Worm (Caenorhabditis elegans) whole organism, L3 larva: ENCODE data around the gene C04G6.4.

Experiments
- ZK546.5 ChIP-seq: sonication (generic microtip); optimal IDR thresholded peaks from 2 replicates; lab custom pipeline; 2017; ENCODE audit warnings: missing biosample characterization, missing genetic modification characterization
- ama-1 ChIP-seq: fragments of 150-350 bp; optimal IDR thresholded peaks from 2 replicates; lab custom pipeline; 2018
- ceh-16 ChIP-seq: sonication (generic microtip); optimal IDR thresholded peaks from 2 replicates; lab custom pipeline; 2017; ENCODE audit warnings: missing biosample characterization, missing genetic modification characterization
- ceh-28 ChIP-seq: fragments of 150-350 bp; optimal IDR thresholded peaks from 2 replicates; lab custom pipeline; 2014; ENCODE audit warnings: missing biosample characterization, missing genetic modification reagents, missing genetic modification characterization
- ceh-9 ChIP-seq: sonication (generic microtip); optimal IDR thresholded peaks from 2 replicates; lab custom pipeline; 2018; ENCODE audit warnings: missing biosample characterization, missing genetic modification characterization
- daf-12 ChIP-seq: fragments of 150-350 bp; optimal IDR thresholded peaks from 2 replicates; lab custom pipeline; 2014; ENCODE audit warnings: missing biosample characterization, missing genetic modification reagents, missing genetic modification characterization
- egl-27 ChIP-seq: sonication (generic microtip); optimal IDR thresholded peaks from 4 replicates; lab custom pipeline; 2017; ENCODE audit warnings: missing biosample characterization, missing genetic modification reagents, missing genetic modification characterization
- egl-5 ChIP-seq: fragments of 150-350 bp; optimal IDR thresholded peaks from 2 replicates; lab custom pipeline; 2017; ENCODE audit warnings: missing biosample characterization, missing genetic modification reagents, missing genetic modification characterization, inconsistent platforms
- elt-1 ChIP-seq: fragments of 150-350 bp; optimal IDR thresholded peaks from 2 replicates; lab custom pipeline; 2014; ENCODE audit warnings: missing biosample characterization, missing genetic modification characterization
- elt-2 ChIP-seq: sonication (generic microtip); optimal IDR thresholded peaks from 2 replicates; lab custom pipeline; 2016; ENCODE audit warnings: missing genetic modification reagents, mild to moderate bottlenecking, missing genetic modification characterization, missing compliant biosample characterization
- fkh-2 ChIP-seq: fragments of 150-350 bp; optimal IDR thresholded peaks from 2 replicates; lab custom pipeline; 2014; ENCODE audit warnings: missing biosample characterization, missing genetic modification reagents, missing genetic modification characterization
- fos-1 ChIP-seq: fragments of 150-350 bp; optimal IDR thresholded peaks from 2 replicates; lab custom pipeline; 2014; ENCODE audit warnings: missing biosample characterization, missing genetic modification characterization
- jun-1 ChIP-seq: fragments of 150-350 bp; optimal IDR thresholded peaks from 2 replicates; lab custom pipeline; 2014; ENCODE audit warnings: missing biosample characterization, missing genetic modification reagents, missing genetic modification characterization
- lin-15B ChIP-seq: fragments of 150-350 bp; optimal IDR thresholded peaks from 2 replicates; lab custom pipeline; 2014; ENCODE audit warnings: missing biosample characterization, missing genetic modification characterization
- lsy-12 ChIP-seq: sonication (generic microtip); optimal IDR thresholded peaks from 2 replicates; lab custom pipeline; 2016; ENCODE audit warnings: mild to moderate bottlenecking, missing genetic modification characterization, missing compliant biosample characterization
- mdl-1 ChIP-seq: fragments of 150-350 bp; optimal IDR thresholded peaks from 2 replicates; lab custom pipeline; 2014; ENCODE audit warnings: missing biosample characterization, missing genetic modification characterization
- mml-1 ChIP-seq: fragments of 150-350 bp; sonication (generic microtip); optimal IDR thresholded peaks from 3 replicates; lab custom pipeline; 2014; ENCODE audit warnings: missing biosample characterization, missing genetic modification characterization
- nfya-1 ChIP-seq: sonication (generic microtip); optimal IDR thresholded peaks from 2 replicates; lab custom pipeline; 2017; ENCODE audit warnings: missing genetic modification characterization, mild to moderate bottlenecking, missing compliant biosample characterization, antibody characterized with exemption, moderate library complexity; ENCODE audit not compliant: insufficient read depth
- nhr-11 ChIP-seq: fragments of 150-350 bp; optimal IDR thresholded peaks from 2 replicates; lab custom pipeline; 2014; ENCODE audit warnings: missing biosample characterization, missing genetic modification characterization
- nhr-12 ChIP-seq: fragments of 150-350 bp; optimal IDR thresholded peaks from 2 replicates; lab custom pipeline; 2014; ENCODE audit warnings: missing biosample characterization, missing genetic modification characterization
- nhr-23 ChIP-seq: fragments of 150-350 bp; optimal IDR thresholded peaks from 2 replicates; lab custom pipeline; 2014; ENCODE audit warnings: missing biosample characterization, missing genetic modification reagents, missing genetic modification characterization
- nhr-237 ChIP-seq: fragments of 150-350 bp; optimal IDR thresholded peaks from 2 replicates; lab custom pipeline; 2014; ENCODE audit warnings: missing biosample characterization, missing genetic modification characterization
- nhr-25 ChIP-seq: sonication (generic microtip); optimal IDR thresholded peaks from 2 replicates; lab custom pipeline; 2017; ENCODE audit warnings: missing biosample characterization, missing genetic modification characterization
- nhr-28 ChIP-seq: fragments of 150-350 bp; optimal IDR thresholded peaks from 2 replicates; lab custom pipeline; 2014; ENCODE audit warnings: missing biosample characterization, missing genetic modification characterization
- nhr-67 ChIP-seq: fragments of 150-350 bp; optimal IDR thresholded peaks from 2 replicates; lab custom pipeline; 2014; ENCODE audit warnings: missing biosample characterization, missing genetic modification characterization
- nhr-76 ChIP-seq: fragments of 150-350 bp; sonication (generic microtip); optimal IDR thresholded peaks from 5 replicates; lab custom pipeline; 2014; ENCODE audit warnings: missing biosample characterization, missing genetic modification characterization
- pha-4 ChIP-seq: fragments of 150-350 bp; optimal IDR thresholded peaks from 2 replicates; lab custom pipeline; 2014; ENCODE audit warnings: missing biosample characterization, missing genetic modification reagents, missing genetic modification characterization
- pqm-1 ChIP-seq: fragments of 150-350 bp; optimal IDR thresholded peaks from 2 replicates; lab custom pipeline; 2017; ENCODE audit warnings: missing biosample characterization, missing genetic modification characterization, inconsistent platforms
- skn-1 ChIP-seq: fragments of 150-350 bp; optimal IDR thresholded peaks from 2 replicates; lab custom pipeline; 2014; ENCODE audit warnings: missing biosample characterization, missing genetic modification characterization
- snpc-4 ChIP-seq: fragments of 150-350 bp; optimal IDR thresholded peaks from 2 replicates; lab custom pipeline; 2014; ENCODE audit warnings: missing biosample characterization, missing genetic modification characterization
- tbx-2 ChIP-seq: sonication (generic microtip); optimal IDR thresholded peaks from 2 replicates; lab custom pipeline; 2016; ENCODE audit warnings: mild to moderate bottlenecking, missing genetic modification characterization, missing compliant biosample characterization
- unc-39 ChIP-seq: sonication (generic microtip); optimal IDR thresholded peaks from 4 replicates; lab custom pipeline; 2017; ENCODE audit warnings: missing biosample characterization, missing genetic modification characterization
- unc-62 ChIP-seq: fragments of 150-350 bp; sonication (generic microtip); optimal IDR thresholded peaks from 4 replicates; lab custom pipeline; 2014; ENCODE audit warnings: missing biosample characterization, missing genetic modification reagents, missing genetic modification characterization
- zag-1 ChIP-seq: fragments of 150-350 bp; optimal IDR thresholded peaks from 2 replicates; lab custom pipeline; 2014; ENCODE audit warnings: missing biosample characterization, missing genetic modification characterization
- ztf-11 ChIP-seq: fragments of 150-350 bp; optimal IDR thresholded peaks from 2 replicates; lab custom pipeline; 2014; ENCODE audit warnings: missing biosample characterization, missing genetic modification characterization

Gene C04G6.4

ce11 chrII:5105020-5105419 is 21.8 kb upstream of the C04G6.4 start (continued):
- TF ChIP-seq nfya-1 (tag; lab: Kevin White, UChicago) (peak; percentile 78), fkh-2 (tag; lab: Kevin White, UChicago) (no peak), nhr-12 (no peak), snpc-4 (tag; lab: Kevin White, UChicago) (peak; percentile 21)

ce11 chrII:5103784-5104457 is 20.7 kb upstream of the C04G6.4 start, which contains the start of the genes C04G6.11 and mpk-2:
C04G6.11 (minus strand) TSS chrII:5103834.
mpk-2 (plus strand) TSS chrII:5104118.
- TF ChIP-seq fos-1 (tag; lab: Kevin White, UChicago) (no peak), elt-2 (tag; lab: Kevin White, UChicago) (peak; percentile 99), pha-4 (peak; percentile 27), pqm-1 (tag; lab: Kevin White, UChicago) (peak; percentile 42), jun-1 (tag; lab: Kevin White, UChicago) (peak; percentile 33), nhr-76 (no peak)

- TF ChIP-seq nhr-25 (tag; lab: Kevin White, UChicago) (peak; percentile 3), unc-62 (GFP tag; lab: Kevin White, UChicago) (no peak), nhr-11 (tag; lab: Kevin White, UChicago) (no peak), elt-1 (peak; percentile 88), nhr-23 (no peak)
These were observed 19.9 kb upstream of the C04G6.4 start for ce11 chrII:5103189-5103588.

- TF ChIP-seq ZK546.5 (tag; lab: Kevin White, UChicago) = no peak
- TF ChIP-seq mdl-1 (tag; lab: Kevin White, UChicago) = no peak
- no peak for TF ChIP-seq nhr-67 (tag; lab: Kevin White, UChicago)
- TF ChIP-seq pha-4 = no peak
- no peak for TF ChIP-seq nhr-25 (tag; lab: Kevin White, UChicago)
- no peak for TF ChIP-seq nhr-237 (tag; lab: Kevin White, UChicago)
- no peak for TF ChIP-seq nfya-1 (tag; lab: Kevin White, UChicago)
- no peak for TF ChIP-seq ceh-9 (tag; lab: Kevin White, UChicago)
- TF ChIP-seq ztf-11 (tag; lab: Kevin White, UChicago) = no peak
- no peak for TF ChIP-seq zag-1 (tag; lab: Kevin White, UChicago)
- TF ChIP-seq unc-62 (GFP tag; lab: Kevin White, UChicago) = no peak
- TF ChIP-seq lin-15B (tag; lab: Kevin White, UChicago) = no peak
- no peak for TF ChIP-seq ceh-28
- TF ChIP-seq nhr-11 (tag; lab: Kevin White, UChicago) = no peak
- no peak for TF ChIP-seq egl-27
- TF ChIP-seq elt-2 (tag; lab: Kevin White, UChicago) = no peak
- no peak for TF ChIP-seq pqm-1 (tag; lab: Kevin White, UChicago)
These were observed 18.5 kb upstream of the C04G6.4 start, which contains the start of the genes idpb-3 and idpb-1 for ce11 chrII:5101701-5102100. idpb-3 (minus strand) TSS chrII:5101801. idpb-1 (plus strand) TSS chrII:5101984.

- TF ChIP-seq daf-12 (no peak), egl-5 (tag; lab: Kevin White, UChicago) (no peak), nhr-23 (no peak), snpc-4 (tag; lab: Kevin White, UChicago) (no peak), nhr-28 (tag; lab: Kevin White, UChicago) (no peak), ceh-9 (tag; lab: Kevin White, UChicago) (no peak), ceh-16 (tag; lab: Kevin White, UChicago) (no peak), tbx-2 (no peak), skn-1 (tag; lab: Kevin White, UChicago) (no peak), mml-1 (tag; lab: Kevin White, UChicago) (no peak), nhr-237 (tag; lab: Kevin White, UChicago) (no peak), mdl-1 (tag; lab: Kevin White, UChicago) (no peak), lsy-12 (tag; lab: Kevin White, UChicago) (no peak), unc-39 (no peak), ama-1 (lab: Kevin White, UChicago) (no peak), nhr-67 (tag; lab: Kevin White, UChicago) (no peak), nhr-25 (tag; lab: Kevin White, UChicago) (no peak)
These were observed 16.4 kb upstream of the C04G6.4 start, which contains the start of gene C04G6.6 for ce11 chrII:5099649-5100048. C04G6.6 (minus strand) TSS chrII:5099749.
